Fruit fly (Drosophila melanogaster) whole organism, pupa: ENCODE measurements around the gene CG9799.

Experiments used
- CG12605 ChIP-seq: fragments of 200-800 bp; sonication (Bioruptor generic); IDR thresholded peaks from 2 replicates; pipeline ENCODE4 v1.3.6; 2022; ENCODE audit warnings: missing biosample characterization, missing genetic modification characterization
- CG14655 ChIP-seq: fragments of 200-800 bp; sonication (Bioruptor generic); optimal IDR thresholded peaks from 3 replicates; lab custom pipeline; 2017; ENCODE audit warnings: mild to moderate bottlenecking, missing biosample characterization, missing genetic modification reagents, missing genetic modification characterization
- CG34367 ChIP-seq: fragments of 200-800 bp; sonication (Bioruptor generic); optimal IDR thresholded peaks from 2 replicates; lab custom pipeline; 2018; ENCODE audit warnings: missing biosample characterization, mild to moderate bottlenecking, missing genetic modification characterization
- CG8301 ChIP-seq: fragments of 200-800 bp; sonication (Bioruptor generic); optimal IDR thresholded peaks from 2 replicates; lab custom pipeline; 2018; ENCODE audit warnings: missing biosample characterization, mild to moderate bottlenecking, missing genetic modification characterization
- EcR ChIP-seq: fragments of 200-800 bp; sonication (Bioruptor generic); optimal IDR thresholded peaks from 3 replicates; lab custom pipeline; 2019; ENCODE audit warnings: missing biosample characterization, missing genetic modification characterization, mild to moderate bottlenecking, moderate library complexity, missing genetic modification reagents
- Ets98B ChIP-seq: fragments of 200-800 bp; sonication (Bioruptor generic); IDR thresholded peaks from 2 replicates; pipeline ENCODE4 v1.3.6; 2022; ENCODE audit warnings: missing biosample characterization, missing genetic modification characterization
- Pif1A ChIP-seq: fragments of 200-800 bp; sonication (Bioruptor generic); optimal IDR thresholded peaks from 3 replicates; lab custom pipeline; 2016; ENCODE audit warnings: missing biosample characterization, missing genetic modification characterization
- fd96Ca ChIP-seq: fragments of 200-800 bp; sonication (Bioruptor generic); IDR thresholded peaks from 3 replicates; pipeline ENCODE4 v1.3.6; 2022; ENCODE audit warnings: missing biosample characterization, missing genetic modification characterization

dm6 chr3R:13397040-13397439 lies 8.5 kb upstream of the CG9799 start, which contains the start of gene CG14374:
- no peak for TF ChIP-seq EcR (GFP tag; lab: Kevin White, UChicago)
- no peak for TF ChIP-seq CG34367
- no peak for TF ChIP-seq CG14655 (GFP tag; lab: Kevin White, UChicago)
- no peak for TF ChIP-seq fd96Ca (GFP tag; lab: Robert Waterston, UW)
- no peak for TF ChIP-seq Pif1A (GFP tag; lab: Kevin White, UChicago)
- TF ChIP-seq CG8301 = no peak
- TF ChIP-seq CG12605 (GFP tag; lab: Robert Waterston, UW) = no peak
- TF ChIP-seq Ets98B (GFP tag; lab: Robert Waterston, UW) = no peak
